Fruit fly (Drosophila melanogaster): ENCODE measurements around the gene CG4440.

DNA sequence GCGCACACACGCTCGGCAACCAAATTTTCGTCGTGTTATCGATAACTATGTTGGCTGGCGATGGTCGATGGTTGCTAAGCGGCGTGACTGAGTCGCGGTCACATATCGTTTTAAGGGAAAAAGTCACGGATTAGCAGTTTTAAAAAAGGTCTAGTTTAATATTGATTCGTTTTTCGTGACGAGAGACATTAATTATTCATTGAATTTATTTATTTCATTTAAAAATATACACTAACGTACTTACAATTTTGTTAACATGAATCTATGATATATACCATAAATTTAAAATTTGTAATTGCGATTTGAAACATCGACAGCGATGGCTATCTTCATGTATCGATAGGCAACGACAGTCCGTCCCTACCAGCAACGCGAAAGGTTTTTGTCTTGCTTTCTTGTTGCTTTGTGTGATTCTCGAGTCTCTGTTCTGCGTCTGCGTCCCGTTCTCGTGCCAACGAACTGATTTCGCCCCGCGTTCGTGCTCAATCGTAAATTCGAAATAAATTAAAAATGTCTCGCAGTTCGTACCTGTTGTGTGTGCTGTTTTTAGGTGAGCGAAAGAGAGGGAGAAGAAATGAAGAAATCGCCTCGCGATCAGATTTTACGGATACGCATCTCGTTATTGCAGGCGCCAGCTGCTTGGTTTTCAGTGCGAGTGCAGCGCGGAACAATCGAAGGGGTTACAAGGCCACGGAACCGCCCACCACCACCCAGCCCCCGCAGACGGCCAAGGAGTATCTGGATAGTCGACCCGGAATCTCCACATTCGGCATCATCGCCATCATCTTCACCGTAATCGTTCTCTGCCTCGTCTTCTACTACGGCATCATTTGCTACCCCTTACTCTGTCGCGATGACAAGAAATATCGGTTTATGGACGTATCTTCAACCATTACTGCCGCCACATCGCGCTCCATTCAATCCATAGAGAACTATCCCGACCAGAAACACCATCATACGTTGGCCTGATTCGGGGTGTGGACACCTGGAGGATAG lies 23.2 kb downstream of the CG4440 start, which contains the start of the genes Hyls1, chif and CG4455:
- TF ChIP-seq CG8478 (optimal IDR thresholded peaks at IDR 0.05) (no peak), psq (optimal IDR thresholded peaks at IDR 0.05) (no peak)

Data from whole organism.